Fruit fly (Drosophila melanogaster): Measurements from ENCODE around the gene up.

up gene

dm6 chrX:13605942-13606491, 3.6 kb upstream of the up start (continued):
- peak; percentile 70; the same call in 1 of the 2 replicates for TF ChIP-seq amos (GFP tag; IDR thresholded peaks at IDR 0.05; ENCODE audit: partially characterized antibody)
- TF ChIP-seq Sin3A (optimal IDR thresholded peaks at IDR 0.05): no peak
- TF ChIP-seq CG4617 (GFP tag; optimal IDR thresholded peaks at IDR 0.05; ENCODE audit: borderline replicate concordance): peak; percentile 70
- TF ChIP-seq Mes4 (GFP tag; optimal IDR thresholded peaks at IDR 0.05): no peak
- TF ChIP-seq CG17186 (GFP tag; optimal IDR thresholded peaks at IDR 0.05): peak; percentile 7
- TF ChIP-seq CG16813 (GFP tag; IDR thresholded peaks at IDR 0.05; ENCODE audit: partially characterized antibody): peak; percentile 60
- TF ChIP-seq CG1603 (tag; optimal IDR thresholded peaks at IDR 0.05): peak; percentile 42
- peak; percentile 6 for TF ChIP-seq CG10267 (tag; optimal IDR thresholded peaks at IDR 0.05)
- peak; percentile 25; the same call in 1 of the 2 replicates for TF ChIP-seq nerfin-2 (GFP tag; IDR thresholded peaks at IDR 0.05; ENCODE audit: partially characterized antibody)
- TF ChIP-seq Dll (GFP tag; IDR thresholded peaks at IDR 0.05; ENCODE audit: partially characterized antibody): peak; percentile 78
- TF ChIP-seq ato (GFP tag; IDR thresholded peaks at IDR 0.05; ENCODE audit: partially characterized antibody): no peak
- TF ChIP-seq CG6254 (GFP tag; optimal IDR thresholded peaks at IDR 0.05): no peak
- TF ChIP-seq insv (GFP tag; optimal IDR thresholded peaks at IDR 0.05): peak; percentile 78 to 96
- peak; percentile 35; the same call in 1 of the 2 replicates for TF ChIP-seq MBD-R2 (GFP tag; IDR thresholded peaks at IDR 0.05)
- peak; percentile 87 for TF ChIP-seq Nf-YC (tag; optimal IDR thresholded peaks at IDR 0.05)
- peak; percentile 72 for TF ChIP-seq BEAF-32 (GFP tag; optimal IDR thresholded peaks at IDR 0.05)
- no peak for TF ChIP-seq ab (GFP tag; optimal IDR thresholded peaks at IDR 0.05)
- TF ChIP-seq inv (GFP tag; IDR thresholded peaks at IDR 0.05; ENCODE audit: partially characterized antibody): 0 out of 2 replicates have a peak, but pooled peaks have one; percentile 31
- TF ChIP-seq CG14860 (GFP tag; IDR thresholded peaks at IDR 0.05; ENCODE audit: partially characterized antibody): peak; percentile 61; the same call in 2 of the 3 replicates
- TF ChIP-seq CG34224 (GFP tag; IDR thresholded peaks at IDR 0.05; ENCODE audit: partially characterized antibody): peak; percentile 75
- TF ChIP-seq dimm (GFP tag; IDR thresholded peaks at IDR 0.05): no peak
- TF ChIP-seq gfzf (GFP tag; optimal IDR thresholded peaks at IDR 0.05): peak; percentile 45
- TF ChIP-seq CG15514 (GFP tag; optimal IDR thresholded peaks at IDR 0.05): peak; percentile 67
- TF ChIP-seq Bgb (GFP tag; IDR thresholded peaks at IDR 0.05; ENCODE audit: partially characterized antibody): peak; percentile 71
- TF ChIP-seq vnd (GFP tag; IDR thresholded peaks at IDR 0.05; ENCODE audit: partially characterized antibody): peak; percentile 59; the same call in 1 of the 3 replicates
- peak; percentile 25 for TF ChIP-seq YL-1 (GFP tag; optimal IDR thresholded peaks at IDR 0.05)
- no peak for TF ChIP-seq Atf-2 (GFP tag; optimal IDR thresholded peaks at IDR 0.05)
- peak; percentile 56; the same call in 2 of the 3 replicates for TF ChIP-seq knrl (GFP tag; IDR thresholded peaks at IDR 0.05; ENCODE audit: partially characterized antibody)
- TF ChIP-seq CG31441 (GFP tag; IDR thresholded peaks at IDR 0.05): no peak
- TF ChIP-seq az2 (GFP tag; optimal IDR thresholded peaks at IDR 0.05): no peak

- TF ChIP-seq sens (GFP tag) (peak; percentile 36), pfk (GFP tag; optimal IDR thresholded peaks at IDR 0.05) (no peak), CG32772 (GFP tag; IDR thresholded peaks at IDR 0.05) (no peak), hbn (GFP tag; IDR thresholded peaks at IDR 0.05; ENCODE audit: partially characterized antibody) (no peak), Lhr (GFP tag; optimal IDR thresholded peaks at IDR 0.05) (no peak), Dfd (GFP tag; optimal IDR thresholded peaks at IDR 0.05) (no peak)
Observed at dm6 chrX:13605381-13605780, 3.0 kb upstream of the up start, which contains the start of gene CG11178. Gene CG11178, plus strand, starts transcription at chrX:13605681.

- TF ChIP-seq CG10959 (GFP tag; IDR thresholded peaks at IDR 0.05): no peak
- peak; percentile 86 for TF ChIP-seq Deaf1 (tag; optimal IDR thresholded peaks at IDR 0.05)
- TF ChIP-seq CG10366 (GFP tag; IDR thresholded peaks at IDR 0.05): no peak
- no peak for TF ChIP-seq HHEX (GFP tag; optimal IDR thresholded peaks at IDR 0.05)
- no peak for TF ChIP-seq CG8089 (GFP tag; optimal IDR thresholded peaks at IDR 0.05)
- peak; percentile 78; the same call in 2 of the 3 replicates for TF ChIP-seq sr (GFP tag; IDR thresholded peaks at IDR 0.05)
- no peak for TF ChIP-seq CG43689 (GFP tag; IDR thresholded peaks at IDR 0.05)
- peak; percentile 78 for TF ChIP-seq CG12769 (tag; optimal IDR thresholded peaks at IDR 0.05)
- no peak for TF ChIP-seq croc (GFP tag; conservative IDR thresholded peaks at IDR 0.05)
- TF ChIP-seq sd (tag; optimal IDR thresholded peaks at IDR 0.05): peak; percentile 64
- TF ChIP-seq CG1529 (GFP tag; optimal IDR thresholded peaks at IDR 0.05): no peak
- TF ChIP-seq pros (GFP tag; optimal IDR thresholded peaks at IDR 0.05): no peak
- no peak for TF ChIP-seq ato (GFP tag; IDR thresholded peaks at IDR 0.05; ENCODE audit: partially characterized antibody)
Observed at dm6 chrX:13604499-13604898, 2.1 kb upstream of the up start.
